Worm (Caenorhabditis elegans): ENCODE measurements around the gene ZK686.6.

DNA sequence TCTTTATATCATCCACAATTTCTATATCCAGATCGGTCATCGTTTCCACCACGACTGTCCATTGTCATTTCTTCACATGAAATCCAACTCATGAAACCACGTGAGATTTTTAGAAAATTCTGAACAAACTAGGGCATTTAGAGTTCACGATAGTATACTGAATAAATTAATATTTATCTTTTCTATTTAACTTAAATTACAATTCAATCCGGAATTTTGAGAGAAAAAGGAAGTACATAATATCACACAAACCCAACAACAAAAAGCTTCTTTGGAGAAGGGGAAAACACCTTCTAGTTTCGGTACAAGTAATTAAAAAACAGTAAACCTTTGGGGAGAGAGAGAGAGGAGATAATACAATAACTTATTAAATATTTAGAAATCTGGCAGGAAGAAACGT lies 5.4 kb downstream of the ZK686.6 start, which contains the start of gene ZK686.5:
- TF ChIP-seq nhr-28 (tag; optimal IDR thresholded peaks at IDR 0.05) (no peak), M03D4.4 (tag; optimal IDR thresholded peaks at IDR 0.05) (no peak), flh-1 (GFP tag; optimal IDR thresholded peaks at IDR 0.05) (no peak), snpc-4 (tag; optimal IDR thresholded peaks at IDR 0.05) (no peak), ztf-11 (tag; optimal IDR thresholded peaks at IDR 0.05) (no peak), bed-3 (GFP tag; optimal IDR thresholded peaks at IDR 0.05) (no peak), elt-3 (tag; optimal IDR thresholded peaks at IDR 0.05) (no peak), nhr-237 (tag; optimal IDR thresholded peaks at IDR 0.05) (no peak)
